Fruit fly (Drosophila melanogaster) whole organism, embryonic: Measurements from ENCODE around the gene CG14718.

Experiments
- ATbp ChIP-seq: fragments of 200-800 bp; sonication (Bioruptor generic); optimal IDR thresholded peaks from 2 replicates; lab custom pipeline; 2017; ENCODE audit warnings: missing biosample characterization, mild to moderate bottlenecking, missing genetic modification characterization, missing genetic modification reagents
- Abd-B ChIP-seq: fragments of 200-800 bp; sonication (Bioruptor generic); optimal IDR thresholded peaks from 2 replicates; lab custom pipeline; 2018; ENCODE audit warnings: missing biosample characterization, mild to moderate bottlenecking, missing genetic modification characterization, moderate library complexity
- Aef1 ChIP-seq: fragments of 200-800 bp; sonication (Bioruptor generic); IDR thresholded peaks from 3 replicates; pipeline ENCODE4 v1.3.6; 2022; ENCODE audit warnings: missing biosample characterization, missing genetic modification characterization
- B-H2 ChIP-seq: fragments of 200-800 bp; sonication (Bioruptor generic); optimal IDR thresholded peaks from 2 replicates; lab custom pipeline; 2018; ENCODE audit warnings: missing biosample characterization, mild to moderate bottlenecking, missing genetic modification characterization
- C15 ChIP-seq: fragments of 200-800 bp; sonication (Bioruptor generic); IDR thresholded peaks from 3 replicates; pipeline ENCODE4 v1.3.6; 2022; ENCODE audit warnings: missing biosample characterization, missing genetic modification characterization
- CG11723 ChIP-seq: fragments of 200-800 bp; sonication (Bioruptor generic); optimal IDR thresholded peaks from 2 replicates; lab custom pipeline; 2017; ENCODE audit warnings: missing biosample characterization, mild to moderate bottlenecking, missing genetic modification characterization
- CG12104 ChIP-seq: fragments of 200-800 bp; sonication (Bioruptor generic); optimal IDR thresholded peaks from 3 replicates; lab custom pipeline; 2016; ENCODE audit warnings: missing biosample characterization, missing genetic modification characterization
- CG12236 ChIP-seq: fragments of 200-800 bp; sonication (Bioruptor generic); optimal IDR thresholded peaks from 2 replicates; lab custom pipeline; 2016; ENCODE audit warnings: missing biosample characterization, missing genetic modification characterization
- CG12299 ChIP-seq: fragments of 200-800 bp; sonication (Bioruptor generic); optimal IDR thresholded peaks from 2 replicates; lab custom pipeline; 2018; ENCODE audit warnings: missing biosample characterization, mild to moderate bottlenecking, missing genetic modification characterization
- CG12391 ChIP-seq: fragments of 200-800 bp; sonication (Bioruptor generic); optimal IDR thresholded peaks from 3 replicates; lab custom pipeline; 2018; ENCODE audit warnings: missing biosample characterization, mild to moderate bottlenecking, missing genetic modification characterization, moderate library complexity
- CG12659 ChIP-seq: fragments of 200-800 bp; sonication (Bioruptor generic); optimal IDR thresholded peaks from 3 replicates; lab custom pipeline; 2017; ENCODE audit warnings: mild to moderate bottlenecking, missing biosample characterization, missing genetic modification reagents, missing genetic modification characterization
- CG13424 ChIP-seq: fragments of 200-800 bp; sonication (Bioruptor generic); optimal IDR thresholded peaks from 2 replicates; lab custom pipeline; 2019; ENCODE audit warnings: missing biosample characterization, mild to moderate bottlenecking, missing genetic modification characterization, moderate library complexity
- CG15073 ChIP-seq: fragments of 200-800 bp; sonication (Bioruptor generic); optimal IDR thresholded peaks from 2 replicates; lab custom pipeline; 2016; ENCODE audit warnings: missing biosample characterization, missing genetic modification characterization
- CG16863 ChIP-seq: fragments of 200-800 bp; sonication (Bioruptor generic); optimal IDR thresholded peaks from 3 replicates; lab custom pipeline; 2016; ENCODE audit warnings: missing biosample characterization, missing genetic modification characterization
- CG30431 ChIP-seq: fragments of 200-800 bp; sonication (Bioruptor generic); optimal IDR thresholded peaks from 2 replicates; lab custom pipeline; 2017; ENCODE audit warnings: missing biosample characterization, missing genetic modification characterization
- CG31365 ChIP-seq: fragments of 200-800 bp; sonication (Bioruptor generic); optimal IDR thresholded peaks from 2 replicates; lab custom pipeline; 2018; ENCODE audit warnings: missing biosample characterization, mild to moderate bottlenecking, missing genetic modification characterization
- CG31441 ChIP-seq: fragments of 200-800 bp; sonication (Bioruptor generic); IDR thresholded peaks from 2 replicates; pipeline ENCODE4 v1.3.6; 2022; ENCODE audit warnings: missing biosample characterization, missing genetic modification characterization
- CG3281 ChIP-seq: fragments of 200-800 bp; sonication (Bioruptor generic); optimal IDR thresholded peaks from 3 replicates; lab custom pipeline; 2017; ENCODE audit warnings: missing biosample characterization, mild to moderate bottlenecking, missing genetic modification characterization
- CG4424 ChIP-seq: fragments of 200-800 bp; sonication (Bioruptor generic); optimal IDR thresholded peaks from 3 replicates; lab custom pipeline; 2016; ENCODE audit warnings: missing biosample characterization, missing genetic modification characterization
- CG5180 ChIP-seq: fragments of 200-800 bp; sonication (Bioruptor generic); optimal IDR thresholded peaks from 3 replicates; lab custom pipeline; 2017; ENCODE audit warnings: missing biosample characterization, missing genetic modification characterization, mild to moderate bottlenecking, moderate library complexity, missing genetic modification reagents
- CG6175 ChIP-seq: fragments of 200-800 bp; sonication (Bioruptor generic); IDR thresholded peaks from 3 replicates; pipeline ENCODE4 v1.3.6; 2022; ENCODE audit warnings: missing biosample characterization, missing genetic modification characterization
- CG6654 ChIP-seq: fragments of 200-800 bp; sonication (Bioruptor generic); optimal IDR thresholded peaks from 2 replicates; lab custom pipeline; 2017; ENCODE audit warnings: missing biosample characterization, mild to moderate bottlenecking, missing genetic modification characterization
- CG6689 ChIP-seq: fragments of 200-800 bp; sonication (Bioruptor generic); IDR thresholded peaks from 2 replicates; pipeline ENCODE4 v1.3.6; 2022; ENCODE audit warnings: missing biosample characterization, missing genetic modification characterization
- CG6791 ChIP-seq: fragments of 200-800 bp; sonication (Bioruptor generic); IDR thresholded peaks from 3 replicates; pipeline ENCODE4 v1.3.6; 2022; ENCODE audit warnings: missing biosample characterization, missing genetic modification characterization; ENCODE audit not compliant: partially characterized antibody
- CG7372 ChIP-seq: fragments of 200-800 bp; sonication (Bioruptor generic); IDR thresholded peaks from 2 replicates; pipeline ENCODE4 v1.3.6; 2022; ENCODE audit warnings: missing biosample characterization, missing genetic modification characterization
- CoRest ChIP-seq: fragments of 200-800 bp; sonication (Bioruptor generic); optimal IDR thresholded peaks from 3 replicates; lab custom pipeline; 2018; ENCODE audit warnings: missing biosample characterization, mild to moderate bottlenecking, missing genetic modification characterization, moderate library complexity
- D19A ChIP-seq: fragments of 200-800 bp; optimal IDR thresholded peaks from 3 replicates; lab custom pipeline; 2019; ENCODE audit warnings: missing biosample characterization, mild to moderate bottlenecking, missing genetic modification characterization, moderate library complexity
- Dbx ChIP-seq: fragments of 200-800 bp; sonication (Bioruptor generic); IDR thresholded peaks from 3 replicates; pipeline ENCODE4 v1.3.6; 2022; ENCODE audit warnings: missing biosample characterization, missing genetic modification characterization
- Dip2 ChIP-seq: fragments of 200-800 bp; sonication (Bioruptor generic); IDR thresholded peaks from 2 replicates; pipeline ENCODE4 v1.3.6; 2022; ENCODE audit warnings: missing biosample characterization, missing genetic modification characterization
- Fer1 ChIP-seq: fragments of 200-800 bp; sonication (Bioruptor generic); optimal IDR thresholded peaks from 2 replicates; lab custom pipeline; 2017; ENCODE audit warnings: missing biosample characterization, mild to moderate bottlenecking, missing genetic modification characterization
- Max ChIP-seq: fragments of 200-800 bp; sonication (Bioruptor generic); optimal IDR thresholded peaks from 2 replicates; lab custom pipeline; 2016; ENCODE audit warnings: missing biosample characterization, mild to moderate bottlenecking, missing genetic modification characterization
- Neu2 ChIP-seq: fragments of 200-800 bp; sonication (Bioruptor generic); optimal IDR thresholded peaks from 3 replicates; lab custom pipeline; 2016; ENCODE audit warnings: missing biosample characterization, missing genetic modification characterization, borderline replicate concordance
- Oli ChIP-seq: fragments of 200-800 bp; sonication (Bioruptor generic); optimal IDR thresholded peaks from 2 replicates; lab custom pipeline; 2018; ENCODE audit warnings: missing biosample characterization, mild to moderate bottlenecking, missing genetic modification characterization, moderate library complexity
- Sry-δ ChIP-seq: fragments of 200-800 bp; sonication (Bioruptor generic); optimal IDR thresholded peaks from 2 replicates; lab custom pipeline; 2016; ENCODE audit warnings: missing biosample characterization, missing genetic modification characterization
- Ssrp ChIP-seq: fragments of 200-800 bp; sonication (Bioruptor generic); optimal IDR thresholded peaks from 2 replicates; lab custom pipeline; 2018; ENCODE audit warnings: missing biosample characterization, mild to moderate bottlenecking, missing genetic modification characterization, moderate library complexity
- ap ChIP-seq: fragments of 200-800 bp; sonication (Bioruptor generic); IDR thresholded peaks from 2 replicates; pipeline ENCODE4 v1.3.6; 2022; ENCODE audit warnings: missing biosample characterization, missing genetic modification characterization
- cg ChIP-seq: fragments of 200-800 bp; sonication (Bioruptor generic); optimal IDR thresholded peaks from 3 replicates; lab custom pipeline; 2019; ENCODE audit warnings: missing biosample characterization, mild to moderate bottlenecking, missing genetic modification characterization, moderate library complexity
- disco-r ChIP-seq: fragments of 200-800 bp; sonication (Bioruptor generic); optimal IDR thresholded peaks from 2 replicates; lab custom pipeline; 2016; ENCODE audit warnings: missing biosample characterization, missing genetic modification characterization
- dysf ChIP-seq: fragments of 200-800 bp; sonication (Bioruptor generic); IDR thresholded peaks from 3 replicates; pipeline ENCODE4 v1.3.6; 2022; ENCODE audit warnings: missing biosample characterization, missing genetic modification characterization
- gem ChIP-seq: fragments of 200-800 bp; sonication (Bioruptor generic); optimal IDR thresholded peaks from 2 replicates; lab custom pipeline; 2019; ENCODE audit warnings: missing biosample characterization, mild to moderate bottlenecking, missing genetic modification characterization, moderate library complexity
- h ChIP-seq: fragments of >200 bp; optimal IDR thresholded peaks from 2 replicates; lab custom pipeline; 2017
- lilli ChIP-seq: fragments of 200-800 bp; sonication (Bioruptor generic); optimal IDR thresholded peaks from 3 replicates; lab custom pipeline; 2016; ENCODE audit warnings: missing biosample characterization, missing genetic modification characterization
- lmd ChIP-seq: fragments of 200-800 bp; sonication (Bioruptor generic); IDR thresholded peaks from 2 replicates; pipeline ENCODE4 v1.3.6; 2022; ENCODE audit warnings: missing biosample characterization, missing genetic modification characterization
- mld ChIP-seq: fragments of 200-800 bp; sonication (Bioruptor generic); IDR thresholded peaks from 3 replicates; pipeline ENCODE4 v1.3.6; 2022; ENCODE audit warnings: missing biosample characterization, missing genetic modification characterization; ENCODE audit not compliant: partially characterized antibody
- onecut ChIP-seq: fragments of 200-800 bp; sonication (Bioruptor generic); IDR thresholded peaks from 2 replicates; pipeline ENCODE4 v1.3.6; 2022; ENCODE audit warnings: missing biosample characterization, missing genetic modification characterization
- prd ChIP-seq, 3 experiments: fragments of >200 bp in 2 of 3; fragments of 200-800 bp in 1 of 3; sonication (Bioruptor generic) in 1 of 3; optimal IDR thresholded peaks in 2 of 3; IDR thresholded peaks in 1 of 3; 2 replicates in 2 of 3; 3 replicates in 1 of 3; pipeline versions ENCODE4 v1.3.6 to Lab custom; 2017 to 2022; ENCODE audit warnings: missing biosample characterization in 1 of 3, missing genetic modification characterization in 1 of 3
- sima ChIP-seq: fragments of 200-800 bp; sonication (Bioruptor generic); optimal IDR thresholded peaks from 2 replicates; lab custom pipeline; 2016; ENCODE audit warnings: missing biosample characterization, missing genetic modification characterization
- sisA ChIP-seq: fragments of 200-800 bp; sonication (Bioruptor generic); IDR thresholded peaks from 2 replicates; pipeline ENCODE4 v1.3.6; 2022; ENCODE audit warnings: missing biosample characterization, missing genetic modification characterization
- sna ChIP-seq: fragments of 200-800 bp; sonication (Bioruptor generic); IDR thresholded peaks from 2 replicates; pipeline ENCODE4 v1.3.6; 2022; ENCODE audit warnings: missing biosample characterization, missing genetic modification characterization; ENCODE audit not compliant: partially characterized antibody
- tin ChIP-seq: fragments of 200-800 bp; sonication (Bioruptor generic); optimal IDR thresholded peaks from 3 replicates; lab custom pipeline; 2016; ENCODE audit warnings: missing biosample characterization, missing genetic modification characterization
- yki ChIP-seq: fragments of >200 bp; optimal IDR thresholded peaks from 3 replicates; lab custom pipeline; 2018
- zen ChIP-seq: fragments of 200-800 bp; sonication (Bioruptor generic); optimal IDR thresholded peaks from 3 replicates; lab custom pipeline; 2018; ENCODE audit warnings: missing biosample characterization, mild to moderate bottlenecking, missing genetic modification characterization, moderate library complexity

The CG14718 gene

dm6 chr3R:11663441-11663840 lies 37.0 kb upstream of the CG14718 start (continued):
- TF ChIP-seq Dbx (GFP tag; lab: Robert Waterston, UW) (no peak), prd (optimal IDR thresholded peaks at IDR 0.05; lab: Kevin White, UChicago) (no peak), prd (GFP tag; IDR thresholded peaks at IDR 0.05; lab: Robert Waterston, UW) (peak; percentile 34; the same call in 1 of the 3 replicates), disco-r (GFP tag; lab: Kevin White, UChicago) (no peak), CG12236 (no peak), D19A (peak; percentile 50), Sry-δ (no peak), dysf (GFP tag; lab: Robert Waterston, UW) (peak; percentile 38; the same call in 1 of the 3 replicates), CG12391 (tag; lab: Kevin White, UChicago) (peak; percentile 65), Fer1 (peak; percentile 45), CG12104 (GFP tag; lab: Kevin White, UChicago) (peak; percentile 37), mld (no peak), CG16863 (no peak), lmd (GFP tag; lab: Robert Waterston, UW) (peak; percentile 52), ap (GFP tag; lab: Robert Waterston, UW) (no peak), Neu2 (GFP tag; lab: Kevin White, UChicago) (no peak), CG6689 (GFP tag; lab: Robert Waterston, UW) (peak; percentile 38), CG6654 (GFP tag; lab: Kevin White, UChicago) (no peak), h (lab: Kevin White, UChicago) (no peak), ATbp (GFP tag; lab: Kevin White, UChicago) (peak; percentile 29), CG13424 (peak; percentile 65), sisA (peak; percentile 35; the same call in 1 of the 2 replicates), CG31441 (GFP tag; lab: Robert Waterston, UW) (peak; percentile 66), Aef1 (GFP tag; lab: Robert Waterston, UW) (no peak), Ssrp (tag; lab: Kevin White, UChicago) (peak; percentile 35), Max (GFP tag; lab: Kevin White, UChicago) (no peak), CG6175 (GFP tag; lab: Robert Waterston, UW) (no peak), CG5180 (GFP tag; lab: Kevin White, UChicago) (peak; percentile 13), CG6791 (GFP tag; lab: Robert Waterston, UW) (no peak), sima (no peak), Oli (tag; lab: Kevin White, UChicago) (peak; percentile 70), CG3281 (GFP tag; lab: Kevin White, UChicago) (no peak), gem (tag; lab: Kevin White, UChicago) (peak; percentile 79), Dip2 (GFP tag; lab: Robert Waterston, UW) (no peak), CG11723 (GFP tag; lab: Kevin White, UChicago) (peak; percentile 14), B-H2 (GFP tag; lab: Kevin White, UChicago) (no peak), C15 (GFP tag; lab: Robert Waterston, UW) (no peak), zen (tag; lab: Kevin White, UChicago) (no peak), CG7372 (no peak), CG12299 (tag; lab: Kevin White, UChicago) (no peak), CG15073 (GFP tag; lab: Kevin White, UChicago) (no peak), tin (GFP tag; lab: Kevin White, UChicago) (no peak), lilli (GFP tag; lab: Kevin White, UChicago) (no peak), CG4424 (GFP tag; lab: Kevin White, UChicago) (peak; percentile 39), CG30431 (GFP tag; lab: Kevin White, UChicago) (no peak), sna (GFP tag; lab: Robert Waterston, UW) (no peak), onecut (GFP tag; lab: Robert Waterston, UW) (no peak), CoRest (tag; lab: Kevin White, UChicago) (peak; percentile 64), CG12659 (GFP tag; lab: Kevin White, UChicago) (peak; percentile 28), yki (lab: Kevin White, UChicago) (no peak), cg (GFP tag; lab: Kevin White, UChicago) (no peak), CG31365 (no peak), Abd-B (peak; percentile 49)
